Fruit fly (Drosophila melanogaster) whole organism, wandering third instar larva: ENCODE measurements around the gene mRpS23.
A peak's percentile ranks its signal among the peaks of the same experiment; 100 is the strongest.

ENCODE experiments used
- Abd-B ChIP-seq: fragments of >200 bp; optimal IDR thresholded peaks from 2 replicates; lab custom pipeline; 2017; ENCODE audit warnings: missing biosample characterization, missing genetic modification characterization
- CG32264 ChIP-seq: fragments of 200-800 bp; sonication (Bioruptor generic); optimal IDR thresholded peaks from 2 replicates; lab custom pipeline; 2016; ENCODE audit warnings: missing biosample characterization, missing genetic modification characterization
- CG9705 ChIP-seq: fragments of 200-800 bp; sonication (Bioruptor generic); optimal IDR thresholded peaks from 2 replicates; lab custom pipeline; 2018; ENCODE audit warnings: missing biosample characterization, mild to moderate bottlenecking, missing genetic modification characterization
- CrebA ChIP-seq: fragments of 200-800 bp; sonication (Bioruptor generic); optimal IDR thresholded peaks from 2 replicates; lab custom pipeline; 2016; ENCODE audit warnings: missing biosample characterization, mild to moderate bottlenecking, missing genetic modification characterization, borderline replicate concordance
- Dfd ChIP-seq: fragments of >200 bp; optimal IDR thresholded peaks from 2 replicates; lab custom pipeline; 2017; ENCODE audit warnings: missing biosample characterization, missing genetic modification characterization
- Dif ChIP-seq: fragments of 200-275, 200-300 bp; sonication (Bioruptor generic); optimal IDR thresholded peaks from 2 replicates; lab custom pipeline; 2018; ENCODE audit warnings: missing biosample characterization, missing genetic modification characterization; ENCODE audit not compliant: partially characterized antibody
- GATAd ChIP-seq: sonication (Bioruptor generic); optimal IDR thresholded peaks from 2 replicates; lab custom pipeline; 2016; ENCODE audit warnings: missing biosample characterization, missing genetic modification characterization
- HLH106 ChIP-seq: fragments of 200-800 bp; optimal IDR thresholded peaks from 3 replicates; lab custom pipeline; 2019; ENCODE audit warnings: missing biosample characterization, mild to moderate bottlenecking, missing genetic modification characterization, moderate library complexity
- Hnf4 ChIP-seq: fragments of 200-800 bp; sonication (Bioruptor generic); optimal IDR thresholded peaks from 2 replicates; lab custom pipeline; 2016; ENCODE audit warnings: missing biosample characterization, mild to moderate bottlenecking, missing genetic modification characterization
- Hr78 ChIP-seq: fragments of >200 bp; optimal IDR thresholded peaks from 2 replicates; lab custom pipeline; 2017; ENCODE audit warnings: missing biosample characterization, missing genetic modification characterization
- Hr83 ChIP-seq: fragments of 200-300 bp; sonication (Bioruptor generic); optimal IDR thresholded peaks from 2 replicates; lab custom pipeline; 2016; ENCODE audit warnings: missing biosample characterization, mild to moderate bottlenecking, missing genetic modification characterization, moderate library complexity; ENCODE audit not compliant: poor library complexity, severe bottlenecking
- Jra ChIP-seq: sonication (Bioruptor generic); optimal IDR thresholded peaks from 2 replicates; lab custom pipeline; 2016; ENCODE audit warnings: missing biosample characterization, missing genetic modification characterization
- Mio ChIP-seq: sonication (Bioruptor generic); optimal IDR thresholded peaks from 2 replicates; lab custom pipeline; 2016; ENCODE audit warnings: missing biosample characterization, missing genetic modification characterization
- Myc ChIP-seq: fragments of >200 bp; optimal IDR thresholded peaks from 2 replicates; lab custom pipeline; 2017
- N ChIP-seq: fragments of >200 bp; optimal IDR thresholded peaks from 2 replicates; lab custom pipeline; 2018; ENCODE audit warnings: missing biosample characterization, missing external identifiers, missing genetic modification characterization
- OdsH ChIP-seq: fragments of 200-800 bp; sonication (Bioruptor generic); optimal IDR thresholded peaks from 2 replicates; lab custom pipeline; 2016; ENCODE audit warnings: missing biosample characterization, mild to moderate bottlenecking, missing genetic modification characterization
- Rel ChIP-seq, 2 experiments: fragments of 200-800 bp; sonication (Bioruptor generic) in 1 of 2; optimal IDR thresholded peaks; 2 replicates in 1 of 2; 3 replicates in 1 of 2; lab custom pipeline; 2016 to 2019; ENCODE audit warnings: mild to moderate bottlenecking in 2 of 2, missing biosample characterization in 2 of 2, missing genetic modification characterization in 2 of 2, moderate library complexity in 1 of 2
- Sp1 ChIP-seq: fragments of 200-800 bp; sonication (Bioruptor generic); optimal IDR thresholded peaks from 3 replicates; lab custom pipeline; 2019; ENCODE audit warnings: missing biosample characterization, mild to moderate bottlenecking, missing genetic modification characterization, moderate library complexity
- Vsx2 ChIP-seq: fragments of 200-300, 225-300 bp; sonication (Bioruptor generic); optimal IDR thresholded peaks from 2 replicates; lab custom pipeline; 2018; ENCODE audit warnings: missing biosample characterization, missing genetic modification characterization; ENCODE audit not compliant: partially characterized antibody
- br ChIP-seq: fragments of 200-800 bp; sonication (Bioruptor generic); optimal IDR thresholded peaks from 2 replicates; lab custom pipeline; 2016; ENCODE audit warnings: missing biosample characterization, missing genetic modification characterization
- brk ChIP-seq: fragments of 200-800 bp; sonication (Bioruptor generic); optimal IDR thresholded peaks from 2 replicates; lab custom pipeline; 2016; ENCODE audit warnings: missing biosample characterization, mild to moderate bottlenecking, missing genetic modification characterization
- dl ChIP-seq, 2 experiments: fragments of 175-275, 200-275 bp in 1 of 2; fragments of 200-275 bp in 1 of 2; sonication (Bioruptor generic); optimal IDR thresholded peaks; lab custom pipeline; 2018; ENCODE audit warnings: mild to moderate bottlenecking in 2 of 2, missing biosample characterization in 2 of 2, missing genetic modification characterization in 2 of 2, moderate library complexity in 2 of 2; ENCODE audit not compliant: partially characterized antibody in 2 of 2, insufficient read depth in 1 of 2
- dmrt93B ChIP-seq: fragments of 200-800 bp; sonication (Bioruptor generic); optimal IDR thresholded peaks from 2 replicates; lab custom pipeline; 2018; ENCODE audit warnings: missing biosample characterization, mild to moderate bottlenecking, missing genetic modification characterization
- dsf ChIP-seq: sonication (Bioruptor generic); optimal IDR thresholded peaks from 2 replicates; lab custom pipeline; 2016; ENCODE audit warnings: missing biosample characterization, missing genetic modification characterization, borderline replicate concordance
- ey ChIP-seq: fragments of 200-800 bp; sonication (Bioruptor generic); optimal IDR thresholded peaks from 2 replicates; lab custom pipeline; 2016; ENCODE audit warnings: missing biosample characterization, missing genetic modification characterization
- foxo ChIP-seq, 2 experiments: fragments of 200-800 bp; sonication (Bioruptor generic); optimal IDR thresholded peaks; 2 replicates in 1 of 2; 3 replicates in 1 of 2; lab custom pipeline; 2016 to 2017; ENCODE audit warnings: missing biosample characterization in 2 of 2, missing genetic modification characterization in 2 of 2
- fru ChIP-seq: fragments of 200-800 bp; sonication (Bioruptor generic); optimal IDR thresholded peaks from 3 replicates; lab custom pipeline; 2016; ENCODE audit warnings: missing biosample characterization, mild to moderate bottlenecking, missing genetic modification characterization
- h ChIP-seq: fragments of 200-800 bp; sonication (Bioruptor generic); optimal IDR thresholded peaks from 3 replicates; lab custom pipeline; 2016; ENCODE audit warnings: missing biosample characterization, mild to moderate bottlenecking, missing genetic modification characterization
- jim ChIP-seq: fragments of 175-275, 200-325 bp; sonication (Bioruptor generic); optimal IDR thresholded peaks from 2 replicates; lab custom pipeline; 2016; ENCODE audit warnings: missing biosample characterization, mild to moderate bottlenecking, missing genetic modification characterization
- lola ChIP-seq: fragments of >200 bp; optimal IDR thresholded peaks from 2 replicates; lab custom pipeline; 2017; ENCODE audit warnings: missing biosample characterization, missing genetic modification characterization
- pan ChIP-seq: fragments of >200 bp; optimal IDR thresholded peaks from 2 replicates; lab custom pipeline; 2017
- psq ChIP-seq: fragments of 200-800 bp; sonication (Bioruptor generic); optimal IDR thresholded peaks from 3 replicates; lab custom pipeline; 2017; ENCODE audit warnings: missing biosample characterization, mild to moderate bottlenecking, missing genetic modification characterization, moderate library complexity
- rgr ChIP-seq: fragments of 200-800 bp; sonication (Bioruptor generic); optimal IDR thresholded peaks from 3 replicates; lab custom pipeline; 2016; ENCODE audit warnings: missing biosample characterization, mild to moderate bottlenecking, missing genetic modification characterization
- sage ChIP-seq: fragments of 200-800 bp; sonication (Bioruptor generic); optimal IDR thresholded peaks from 2 replicates; lab custom pipeline; 2016; ENCODE audit warnings: missing biosample characterization, mild to moderate bottlenecking, missing genetic modification characterization
- sv ChIP-seq: fragments of 200-800 bp; sonication (Bioruptor generic); optimal IDR thresholded peaks from 3 replicates; lab custom pipeline; 2016; ENCODE audit warnings: missing biosample characterization, missing genetic modification characterization
- tai ChIP-seq: sonication (Bioruptor generic); optimal IDR thresholded peaks from 2 replicates; lab custom pipeline; 2016; ENCODE audit warnings: missing biosample characterization, missing genetic modification characterization
- usp ChIP-seq: fragments of >200 bp; optimal IDR thresholded peaks from 2 replicates; lab custom pipeline; 2017; ENCODE audit warnings: missing biosample characterization, missing genetic modification characterization
- woc ChIP-seq: sonication (Bioruptor generic); optimal IDR thresholded peaks from 2 replicates; lab custom pipeline; 2016; ENCODE audit warnings: missing biosample characterization, mild to moderate bottlenecking, missing genetic modification characterization

mRpS23 gene

dm6 chr2L:13839744-13840151, 4.9 kb upstream of the mRpS23 start (continued):
- TF ChIP-seq h (GFP tag; lab: Kevin White, UChicago), result peak; percentile 91
- no peak for TF ChIP-seq CrebA
- no peak for TF ChIP-seq Myc (lab: Kevin White, UChicago)
- TF ChIP-seq Hr83 (GFP tag; lab: Kevin White, UChicago), result no peak
- peak; percentile 15 to 94 for TF ChIP-seq foxo (GFP tag; optimal IDR thresholded peaks at IDR 0.05; lab: Kevin White, UChicago)
- TF ChIP-seq woc, result peak; percentile 65
- TF ChIP-seq dmrt93B (GFP tag; lab: Kevin White, UChicago), result peak; percentile 82
- peak; percentile 92 for TF ChIP-seq rgr (GFP tag; lab: Kevin White, UChicago)
- peak; percentile 87 for TF ChIP-seq Hnf4 (GFP tag; lab: Kevin White, UChicago)
- peak; percentile 92 for TF ChIP-seq ey (GFP tag; lab: Kevin White, UChicago)
- TF ChIP-seq usp, result no peak
- no peak for TF ChIP-seq lola (GFP tag; lab: Kevin White, UChicago)
- TF ChIP-seq, all 38 proteins: peak for 24

- TF ChIP-seq Dif (GFP tag; lab: Kevin White, UChicago) (no peak), Dfd (GFP tag; lab: Kevin White, UChicago) (no peak), foxo (GFP tag; optimal IDR thresholded peaks at IDR 0.05; lab: Kevin White, UChicago) (peak in 1 of 2 experiments; percentile 21), sage (GFP tag; lab: Kevin White, UChicago) (no peak), Sp1 (GFP tag; lab: Kevin White, UChicago) (peak; percentile 39), Vsx2 (no peak), sv (GFP tag; lab: Kevin White, UChicago) (peak; percentile 14), tai (GFP tag; lab: Kevin White, UChicago) (no peak), ey (GFP tag; lab: Kevin White, UChicago) (peak; percentile 13), CG9705 (no peak), Hnf4 (GFP tag; lab: Kevin White, UChicago) (no peak), jim (GFP tag; lab: Kevin White, UChicago) (no peak), HLH106 (peak; percentile 41), woc (no peak), CrebA (no peak), N (GFP tag; lab: Kevin White, UChicago) (no peak), fru (GFP tag; lab: Kevin White, UChicago) (no peak), GATAd (GFP tag; lab: Kevin White, UChicago) (no peak), dl (GFP tag; optimal IDR thresholded peaks at IDR 0.05; lab: Kevin White, UChicago; ENCODE audit: insufficient read depth in 1 of 2, partially characterized antibody in 2 of 2) (no peak), OdsH (GFP tag; lab: Kevin White, UChicago) (peak; percentile 2), rgr (GFP tag; lab: Kevin White, UChicago) (no peak), Hr83 (GFP tag; lab: Kevin White, UChicago) (no peak), brk (peak; percentile 30), h (GFP tag; lab: Kevin White, UChicago) (peak; percentile 41), CG32264 (no peak), pan (lab: Kevin White, UChicago) (no peak), dsf (no peak), Jra (GFP tag; lab: Kevin White, UChicago) (no peak), Hr78 (no peak), lola (GFP tag; lab: Kevin White, UChicago) (no peak), Abd-B (GFP tag; lab: Kevin White, UChicago) (no peak), Mio (GFP tag; lab: Kevin White, UChicago) (no peak), psq (GFP tag; lab: Kevin White, UChicago) (no peak), usp (no peak), Rel (GFP tag; optimal IDR thresholded peaks at IDR 0.05; lab: Kevin White, UChicago) (no peak), Rel (tag; optimal IDR thresholded peaks at IDR 0.05; lab: Kevin White, UChicago) (no peak), br (GFP tag; lab: Kevin White, UChicago) (peak; percentile 56), dmrt93B (GFP tag; lab: Kevin White, UChicago) (no peak), Myc (lab: Kevin White, UChicago) (no peak)
These were observed 3.9 kb upstream of the mRpS23 start for dm6 chr2L:13838647-13839390.
